Worm (Caenorhabditis elegans): ENCODE results near the gene cey-1.

cey-1 gene

DNA sequence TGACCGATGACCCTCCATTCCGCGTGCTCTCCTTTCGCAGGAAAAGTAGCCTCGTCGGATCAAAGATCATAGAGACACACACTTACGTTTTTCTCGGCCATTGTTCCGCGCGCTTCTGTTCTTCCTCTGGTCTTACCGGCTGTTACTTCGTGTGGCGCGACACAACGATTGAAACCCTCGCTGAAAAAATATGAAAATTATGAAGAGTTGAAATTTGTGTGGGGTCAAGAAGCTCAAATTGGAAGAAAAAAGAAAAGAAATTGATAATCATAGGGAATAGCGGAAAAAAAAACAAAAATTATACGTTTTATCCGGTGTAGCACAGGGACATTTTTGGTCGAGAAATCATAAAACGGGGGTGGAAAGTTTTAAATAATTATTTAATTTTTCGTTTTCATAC lies at the start of gene cey-1:
cey-1 (minus strand) TSS at position 180 of the 400 bp plus-strand sequence.
- TF ChIP-seq unc-62 (GFP tag; optimal IDR thresholded peaks at IDR 0.05) = no peak

DNA sequence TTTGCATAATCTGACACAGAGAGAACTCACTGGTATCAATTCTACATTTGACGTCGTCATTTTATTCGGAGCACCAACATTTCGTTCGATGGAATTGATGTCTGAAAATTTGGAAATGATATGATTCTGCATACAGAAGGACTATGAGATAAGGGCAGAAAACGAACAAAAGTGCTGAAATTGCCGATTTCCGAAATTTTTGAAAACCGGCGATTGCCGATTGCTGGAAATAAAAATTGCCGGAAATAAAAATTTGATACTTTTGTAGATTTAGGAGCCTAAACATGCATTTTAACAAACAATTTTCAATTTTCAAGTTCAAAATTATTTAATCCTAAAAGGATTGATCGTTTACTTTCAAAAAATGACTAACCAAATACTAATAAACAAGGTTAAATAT lies 48.4 kb upstream of the cey-1 start, which contains the start of gene unc-53:
unc-53 (minus strand) TSS at position 101 of the 400 bp plus-strand sequence.
- TF ChIP-seq unc-62 (GFP tag; optimal IDR thresholded peaks at IDR 0.05) = no peak

DNA sequence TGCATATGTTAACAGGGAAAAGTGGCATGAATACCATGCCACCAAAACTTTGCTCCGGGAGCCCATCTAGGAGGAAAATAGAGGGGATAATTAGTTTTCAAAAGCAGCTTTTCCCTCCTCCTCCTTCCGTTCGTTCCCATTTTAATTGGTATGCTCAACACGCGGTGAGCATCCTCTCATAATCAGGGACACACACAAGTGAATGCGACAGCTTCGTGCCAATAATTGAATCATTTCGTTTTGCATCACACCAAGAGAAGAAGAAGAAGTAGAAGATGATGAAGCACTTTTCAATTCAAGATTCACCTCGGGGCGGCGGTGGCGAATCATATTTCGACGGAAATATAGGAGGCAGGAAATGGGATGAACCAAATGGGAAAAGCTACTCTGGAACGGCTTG lies 47.1 kb upstream of the cey-1 start:
- no peak for TF ChIP-seq unc-62 (GFP tag; optimal IDR thresholded peaks at IDR 0.05)

DNA sequence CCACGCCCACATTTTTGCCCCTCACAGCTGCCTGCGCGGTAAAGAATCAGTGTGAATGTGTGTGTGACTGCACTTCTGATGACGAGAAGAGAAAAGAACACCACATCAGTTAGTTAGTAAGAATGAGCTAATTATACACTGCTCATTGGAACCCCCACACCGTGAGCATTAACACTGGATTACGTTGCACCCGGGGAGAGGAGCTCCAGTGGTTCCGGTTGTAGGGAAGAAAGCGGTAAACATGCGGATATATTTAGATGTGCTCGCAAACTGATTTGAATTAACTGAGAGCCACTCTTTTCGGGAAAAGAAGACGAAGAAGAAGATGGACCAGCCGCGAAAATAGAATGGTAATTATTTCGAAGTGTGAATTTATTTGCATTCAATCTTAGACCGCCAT lies 45.8 kb upstream of the cey-1 start:
- no peak for TF ChIP-seq unc-62 (GFP tag; optimal IDR thresholded peaks at IDR 0.05)

DNA sequence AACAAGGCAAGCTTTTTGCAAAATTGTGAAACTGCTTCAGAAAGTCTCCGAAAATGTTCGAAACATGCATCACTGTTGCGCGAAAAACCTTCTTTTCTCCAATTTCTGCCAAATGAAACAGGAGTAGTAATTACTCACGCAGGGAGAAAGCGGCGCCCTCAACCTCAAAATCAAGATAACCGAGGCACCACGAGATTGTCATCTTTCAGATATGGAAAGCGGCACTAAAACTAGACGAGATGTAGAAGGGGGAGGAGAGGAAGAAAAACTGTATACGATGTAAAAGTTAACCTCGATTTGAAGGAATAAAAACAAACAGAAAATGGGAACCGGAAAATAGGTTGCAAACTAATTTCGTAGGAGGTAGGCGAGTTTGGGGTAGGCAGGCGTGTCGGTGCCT lies 35.5 kb upstream of the cey-1 start:
- TF ChIP-seq unc-62 (GFP tag; optimal IDR thresholded peaks at IDR 0.05) = no peak

DNA sequence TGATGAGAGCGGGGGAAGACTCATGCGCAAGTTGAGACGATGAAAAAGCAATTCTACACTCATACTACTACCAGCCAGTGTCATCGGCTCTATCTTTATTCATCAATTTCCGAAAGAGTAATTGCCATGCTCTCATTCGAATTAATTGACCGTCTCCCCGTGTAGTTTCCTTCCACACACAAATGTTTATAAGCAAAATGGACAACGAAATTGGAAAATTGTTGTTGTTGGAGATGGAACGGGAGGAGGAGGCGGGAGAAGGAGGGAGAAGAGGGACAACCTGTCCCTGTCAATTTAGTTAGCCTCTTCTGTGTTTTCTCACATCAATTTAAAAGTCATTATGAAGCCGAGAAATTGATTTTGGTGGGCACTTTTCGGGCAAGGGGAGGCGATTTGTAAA lies 31.6 kb upstream of the cey-1 start:
- no peak for TF ChIP-seq unc-62 (GFP tag; optimal IDR thresholded peaks at IDR 0.05)

DNA sequence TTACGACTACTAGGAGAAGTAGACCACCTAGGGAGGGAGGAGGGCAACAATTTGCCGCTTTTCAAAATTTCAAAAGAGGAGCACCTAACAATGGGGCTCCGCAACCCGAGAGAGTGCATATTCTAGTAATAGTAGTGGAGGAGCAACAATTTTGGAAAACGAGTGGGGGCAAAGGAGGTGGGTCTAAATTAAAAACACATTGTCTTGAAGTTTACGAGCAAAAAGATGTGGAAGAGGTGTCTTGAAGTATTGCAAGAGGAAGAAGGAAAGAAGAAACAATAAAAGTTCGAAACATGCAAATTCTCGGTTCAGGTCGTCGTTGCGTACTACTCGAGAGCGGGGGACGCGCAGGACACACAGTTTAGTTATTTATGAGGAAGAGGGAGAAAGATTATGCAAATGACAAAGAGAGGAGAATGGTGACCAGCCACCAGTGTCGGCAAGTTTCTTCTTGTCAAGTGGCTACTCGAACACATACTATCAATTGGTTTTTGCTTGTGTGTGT lies 23.2 kb upstream of the cey-1 start:
- no peak for TF ChIP-seq unc-62 (GFP tag; optimal IDR thresholded peaks at IDR 0.05)

DNA sequence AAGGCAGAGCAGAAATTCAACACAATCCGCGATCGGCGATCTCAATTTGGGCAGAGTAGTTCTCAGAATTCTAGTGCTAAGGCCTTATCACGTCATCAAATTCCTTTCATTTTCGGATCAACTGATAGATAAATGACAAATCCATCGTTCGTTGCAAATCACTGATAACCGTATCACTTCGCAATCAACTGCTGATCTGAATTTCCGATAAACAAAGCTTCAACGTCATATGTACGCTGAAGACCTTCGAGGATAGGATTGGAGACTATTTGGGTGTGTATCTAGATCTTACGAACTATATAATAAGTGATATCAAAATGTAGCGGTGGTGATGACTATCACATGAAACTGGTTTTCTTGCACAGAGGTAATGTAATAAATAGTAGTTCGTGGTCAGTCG lies 16.2 kb upstream of the cey-1 start:
- no peak for TF ChIP-seq unc-62 (GFP tag; optimal IDR thresholded peaks at IDR 0.05)

DNA sequence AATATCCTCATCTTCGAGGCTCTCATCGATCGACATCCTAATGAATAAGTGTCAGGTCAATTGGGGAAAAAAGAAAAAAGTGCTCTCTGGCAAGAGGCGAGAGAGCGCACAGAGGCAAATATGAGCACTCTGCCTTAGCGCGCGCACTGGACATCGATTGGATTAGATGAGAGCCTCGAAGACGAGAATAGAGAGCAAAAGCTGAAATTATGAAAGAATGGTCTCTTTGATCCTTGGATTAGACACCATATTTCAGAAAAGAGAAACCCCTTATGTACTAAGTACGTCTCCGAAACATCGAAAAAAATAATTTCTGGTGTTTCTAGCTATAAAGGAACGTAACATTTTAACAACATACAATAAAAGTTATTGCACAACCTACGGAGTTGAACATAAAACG lies 14.2 kb upstream of the cey-1 start, which contains the start of gene F45E10.2:
F45E10.2 (minus strand) TSS at position 101 of the 400 bp plus-strand sequence.
- TF ChIP-seq unc-62 (GFP tag; optimal IDR thresholded peaks at IDR 0.05) = no peak

DNA sequence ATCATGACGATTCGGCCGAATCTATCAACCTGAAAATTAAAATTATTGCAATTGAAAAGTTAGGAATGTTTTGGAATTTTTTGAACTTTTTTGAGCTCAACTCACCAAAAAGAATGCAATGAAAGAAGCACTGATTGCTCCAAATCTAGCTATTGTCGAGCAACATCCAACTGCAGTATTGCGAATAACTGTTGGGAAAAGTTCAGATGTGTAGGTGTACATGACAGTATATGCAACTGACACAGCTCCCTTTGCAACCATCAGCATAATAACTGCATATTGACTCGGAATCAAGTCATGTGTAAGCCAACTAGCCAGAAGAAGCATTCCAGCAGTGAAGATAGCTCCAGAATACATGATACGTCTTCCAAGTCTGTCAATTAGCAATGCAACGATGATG lies 11.5 kb upstream of the cey-1 start:
- TF ChIP-seq unc-62 (GFP tag; optimal IDR thresholded peaks at IDR 0.05) = no peak

DNA sequence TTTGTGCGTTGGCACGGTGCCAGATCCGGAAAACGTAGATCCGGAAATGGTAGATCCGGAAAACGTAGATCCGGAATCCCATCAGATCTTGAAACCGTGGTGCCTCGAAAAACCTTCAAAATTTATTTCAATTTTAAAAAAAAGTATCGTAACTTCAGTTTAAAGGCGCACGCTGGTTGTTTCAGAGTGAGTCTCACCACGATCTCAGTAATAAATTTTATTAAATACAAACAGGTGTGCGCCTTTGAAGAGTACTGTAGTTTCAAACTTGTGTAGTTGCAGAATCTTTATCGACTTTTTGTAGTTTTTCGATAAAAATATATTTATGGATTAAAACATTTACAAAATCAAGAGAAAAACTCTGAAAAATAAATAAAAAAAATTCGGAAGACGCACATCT lies 9.7 kb upstream of the cey-1 start:
- no peak for TF ChIP-seq unc-62 (GFP tag; optimal IDR thresholded peaks at IDR 0.05)

DNA sequence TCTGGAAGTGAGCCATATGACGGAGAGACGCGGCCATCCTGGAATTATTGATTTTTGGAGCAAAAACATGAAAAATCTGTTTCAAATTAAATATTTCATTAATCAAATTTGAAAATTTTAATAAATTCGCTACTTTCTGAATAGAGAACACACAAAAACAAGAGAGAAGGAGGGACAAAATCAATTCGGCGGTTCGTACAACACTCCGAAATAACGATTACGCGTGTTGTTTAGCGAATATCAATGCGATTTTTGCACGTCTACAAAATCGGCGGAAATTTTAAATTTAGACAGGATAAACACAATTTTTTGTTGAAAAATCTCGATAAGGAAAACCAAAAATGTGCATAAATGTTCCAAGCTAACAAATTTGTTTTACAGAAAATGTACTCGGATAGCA lies 8.9 kb upstream of the cey-1 start, which contains the start of the genes sdhd-1 and ilkp-1:
sdhd-1 (minus strand) TSS at position 38 of the 400 bp plus-strand sequence.
ilkp-1 (plus strand) TSS at position 380 of the 400 bp plus-strand sequence.
- TF ChIP-seq unc-62 (GFP tag; optimal IDR thresholded peaks at IDR 0.05) = no peak

DNA sequence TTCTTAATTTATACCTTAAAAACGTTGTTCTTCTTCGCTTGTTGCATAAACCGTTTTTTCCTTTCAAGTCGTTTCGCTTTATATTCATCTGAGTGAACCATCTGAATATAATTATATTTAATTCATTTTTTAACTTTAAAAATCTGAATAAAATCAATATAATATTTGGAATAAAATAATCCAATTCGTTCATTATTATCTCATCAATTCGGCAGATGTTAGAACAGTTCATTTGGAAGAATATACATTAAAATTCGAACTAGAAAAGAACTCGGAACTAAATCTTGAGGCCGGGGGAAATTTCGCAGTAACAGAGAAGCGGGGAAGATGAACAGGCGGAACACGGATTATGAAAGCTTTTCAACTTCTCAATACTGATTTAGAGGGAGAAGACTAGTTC lies 7.9 kb upstream of the cey-1 start, which contains the start of gene F33A8.4:
F33A8.4 (minus strand) TSS at position 101 of the 400 bp plus-strand sequence.
- no peak for TF ChIP-seq unc-62 (GFP tag; optimal IDR thresholded peaks at IDR 0.05)

DNA sequence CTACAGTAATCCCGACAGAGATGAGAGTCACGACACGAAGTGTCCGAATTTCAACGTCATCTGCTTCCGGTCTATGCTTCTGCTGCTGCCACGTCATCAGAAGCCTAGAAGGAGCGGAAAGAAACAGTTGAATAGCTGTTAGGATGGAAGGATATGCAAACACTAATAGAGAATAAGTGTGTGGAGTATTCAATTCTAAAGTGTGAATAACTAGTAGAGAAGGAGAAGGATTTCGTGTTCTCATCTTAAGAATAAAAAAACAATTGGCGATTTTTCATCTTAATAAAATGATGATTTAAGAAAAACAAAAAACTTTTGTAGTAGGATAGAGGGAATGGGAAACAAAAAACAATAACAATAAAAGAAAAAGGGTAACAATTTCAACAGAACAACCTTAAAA lies 4.9 kb upstream of the cey-1 start, which contains the start of gene col-83:
col-83 (minus strand) TSS at position 101 of the 400 bp plus-strand sequence.
- no peak for TF ChIP-seq unc-62 (GFP tag; optimal IDR thresholded peaks at IDR 0.05)

DNA sequence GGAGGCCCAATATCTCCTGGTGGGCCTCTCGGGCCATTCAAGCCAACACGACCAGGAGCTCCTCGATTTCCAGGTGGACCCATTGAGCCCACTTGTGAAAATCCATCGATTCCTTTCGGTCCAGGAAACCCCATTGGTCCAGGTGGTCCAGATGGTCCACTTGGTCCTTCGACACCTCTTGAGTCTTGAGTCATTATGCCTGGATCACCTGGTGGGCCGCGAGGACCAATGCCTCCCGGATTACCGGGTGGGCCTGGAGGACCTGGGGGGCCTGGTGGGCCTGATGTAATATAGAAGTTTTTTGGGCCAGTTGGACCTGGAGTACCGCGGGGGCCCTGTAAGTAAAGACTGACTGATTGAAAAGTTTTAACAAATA lies 3.2 kb upstream of the cey-1 start:
- TF ChIP-seq unc-62 (GFP tag; optimal IDR thresholded peaks at IDR 0.05) = no peak

DNA sequence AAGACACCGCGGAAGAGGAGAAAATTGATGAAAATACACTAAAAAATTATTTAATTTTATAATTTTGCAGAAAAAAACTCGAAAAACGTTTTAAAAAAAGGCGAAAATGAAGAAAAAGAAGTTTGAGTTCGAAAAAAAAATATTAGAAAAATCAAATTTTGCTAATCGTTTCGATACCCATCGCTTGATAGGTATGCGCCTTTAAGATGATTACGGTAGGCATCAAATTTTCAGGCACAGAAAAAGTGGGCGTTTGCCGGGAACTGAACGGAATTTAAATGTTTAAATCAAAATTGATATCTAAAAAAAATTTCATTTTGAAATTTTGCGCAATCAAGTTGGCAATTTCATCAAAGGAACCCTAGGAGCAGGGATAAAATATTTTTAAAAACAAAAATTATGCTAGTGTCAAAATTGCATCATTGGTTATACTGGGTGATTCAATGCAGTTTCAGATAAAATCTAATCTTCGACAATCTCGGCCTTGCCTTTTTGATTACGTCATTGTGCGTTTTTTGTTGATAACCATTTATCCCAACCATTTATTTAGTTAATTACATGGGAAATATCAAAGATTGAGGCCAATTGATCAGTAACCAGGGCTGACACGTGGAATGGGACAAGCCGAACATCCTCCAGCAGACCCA lies 2.7 kb upstream of the cey-1 start:
- TF ChIP-seq unc-62 (GFP tag; optimal IDR thresholded peaks at IDR 0.05) = no peak

DNA sequence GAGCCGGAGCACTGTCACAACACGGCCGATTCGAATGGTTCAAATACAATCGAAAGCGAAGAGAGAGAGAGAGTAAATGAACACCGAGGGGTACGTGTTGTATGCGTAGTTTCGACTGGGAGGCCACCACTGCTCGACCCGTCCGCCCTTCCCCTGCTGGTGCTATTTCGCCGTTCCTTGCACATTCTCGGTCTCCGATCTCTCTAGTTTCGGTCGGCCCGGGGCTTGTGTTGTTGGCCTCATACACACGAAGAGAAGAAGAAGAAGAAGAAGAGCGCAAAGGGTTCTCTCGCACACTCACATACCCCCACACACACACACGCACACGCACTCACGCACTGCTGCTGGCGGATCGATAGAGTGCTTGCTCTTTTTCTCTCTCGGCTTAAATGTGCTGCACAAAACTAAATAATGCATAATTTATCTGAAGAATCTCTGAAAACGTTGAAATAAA lies 1.9 kb upstream of the cey-1 start:
- TF ChIP-seq unc-62 (GFP tag; optimal IDR thresholded peaks at IDR 0.05) = no peak

All from whole organism, dauer.